8 worm cellular contexts compared by ENCODE assay signal in the genomic region with DNA sequence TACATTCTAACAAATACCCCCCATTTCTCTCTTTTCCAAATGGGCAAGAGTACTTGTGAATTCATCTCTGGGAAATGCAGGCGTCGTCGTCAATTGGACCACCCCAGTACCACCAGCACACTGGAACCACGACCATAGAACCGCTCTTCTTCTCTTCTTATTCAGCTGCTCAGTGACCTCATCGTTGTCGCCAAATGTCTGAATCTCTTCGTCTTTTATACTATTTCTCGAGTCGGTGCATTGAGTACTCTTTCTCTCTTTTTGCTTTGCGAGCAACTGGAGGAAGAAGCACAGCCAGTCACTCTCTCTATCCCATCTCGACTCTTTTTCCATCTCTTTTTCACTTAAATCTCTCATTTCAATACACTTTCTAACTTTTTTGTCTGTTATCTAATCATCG.
TF ChIP-seq lines count a peak whose summit lies in the region.

No protein-coding gene starts in this region.

TF ChIP-seq in whole organism, L1 larva, 84 proteins besides CTCF, POLR2A, EP300 and RAD21 (continues in another document):
- no peak for TF ChIP-seq hpl-2 (GFP tag; optimal IDR thresholded peaks at IDR 0.05; lab: Kevin White, UChicago)
- no peak for TF ChIP-seq efl-3 (GFP tag; optimal IDR thresholded peaks at IDR 0.05; lab: Kevin White, UChicago)
- no peak for TF ChIP-seq C04F5.9 (tag; optimal IDR thresholded peaks at IDR 0.05; lab: Kevin White, UChicago)
- no peak for TF ChIP-seq vab-15 (tag; optimal IDR thresholded peaks at IDR 0.05; lab: Kevin White, UChicago)
- TF ChIP-seq sptf-1 (tag; optimal IDR thresholded peaks at IDR 0.05; lab: Kevin White, UChicago), result no peak
- no peak for TF ChIP-seq fkh-10 (GFP tag; optimal IDR thresholded peaks at IDR 0.05; lab: Kevin White, UChicago)
- TF ChIP-seq nhr-11 (tag; optimal IDR thresholded peaks at IDR 0.05; lab: Kevin White, UChicago), result no peak
- peak in 1 of 3 experiments; percentile 3 for TF ChIP-seq dpl-1 (GFP tag; optimal IDR thresholded peaks at IDR 0.05; lab: Kevin White, UChicago)
- TF ChIP-seq lin-13 (GFP tag; optimal IDR thresholded peaks at IDR 0.05; lab: Kevin White, UChicago), result no peak
- TF ChIP-seq nhr-19 (GFP tag; conservative IDR thresholded peaks at IDR 0.05; lab: Robert Waterston, UW), result peak; percentile 17; the same call in 1 of the 2 replicates
- TF ChIP-seq sup-37 (GFP tag; optimal IDR thresholded peaks at IDR 0.05; lab: Kevin White, UChicago), result no peak

TF ChIP-seq in whole organism, L2 larva, 48 proteins besides CTCF, POLR2A, EP300 and RAD21 (continues in another document):
- TF ChIP-seq sma-9 (GFP tag; optimal IDR thresholded peaks at IDR 0.05; lab: Kevin White, UChicago), result peak; percentile 31
- no peak for TF ChIP-seq sma-9 (tag; optimal IDR thresholded peaks at IDR 0.05; lab: Kevin White, UChicago)
- TF ChIP-seq C34F6.9 (tag; optimal IDR thresholded peaks at IDR 0.05; lab: Kevin White, UChicago), result peak; percentile 57
- no peak for TF ChIP-seq nhr-25 (tag; optimal IDR thresholded peaks at IDR 0.05; lab: Kevin White, UChicago)
- TF ChIP-seq lin-11 (tag; optimal IDR thresholded peaks at IDR 0.05; lab: Kevin White, UChicago), result no peak
- TF ChIP-seq unc-39 (tag; optimal IDR thresholded peaks at IDR 0.05; lab: Kevin White, UChicago), result no peak
- TF ChIP-seq zag-1 (tag; optimal IDR thresholded peaks at IDR 0.05; lab: Kevin White, UChicago), result peak; percentile 74
- TF ChIP-seq nhr-10 (tag; optimal IDR thresholded peaks at IDR 0.05; lab: Kevin White, UChicago), result no peak
- TF ChIP-seq nhr-129 (tag; optimal IDR thresholded peaks at IDR 0.05; lab: Kevin White, UChicago), result peak; percentile 56
- peak; percentile 60 for TF ChIP-seq unc-55 (GFP tag; optimal IDR thresholded peaks at IDR 0.05; lab: Kevin White, UChicago)
- peak; percentile 1 for TF ChIP-seq fos-1 (tag; optimal IDR thresholded peaks at IDR 0.05; lab: Kevin White, UChicago)

TF ChIP-seq in whole organism, L3 larva, 47 proteins besides CTCF, POLR2A, EP300 and RAD21:
- TF ChIP-seq tbx-2 (tag; optimal IDR thresholded peaks at IDR 0.05; lab: Kevin White, UChicago), result no peak
- TF ChIP-seq lin-39 (tag; optimal IDR thresholded peaks at IDR 0.05; lab: Kevin White, UChicago), result peak; percentile 1
- peak; percentile 56 for TF ChIP-seq hmg-11 (tag; optimal IDR thresholded peaks at IDR 0.05; lab: Kevin White, UChicago)
- TF ChIP-seq nfya-1 (tag; optimal IDR thresholded peaks at IDR 0.05; lab: Kevin White, UChicago; ENCODE audit: insufficient read depth), result peak; percentile 51
- peak; percentile 21 for TF ChIP-seq fkh-10 (GFP tag; optimal IDR thresholded peaks at IDR 0.05; lab: Kevin White, UChicago)
- TF ChIP-seq elt-3 (tag; optimal IDR thresholded peaks at IDR 0.05; lab: Kevin White, UChicago), result no peak
- TF ChIP-seq skn-1 (tag; optimal IDR thresholded peaks at IDR 0.05; lab: Kevin White, UChicago), result peak; percentile 22

TF ChIP-seq in whole organism, L4 larva, 104 proteins besides CTCF, POLR2A, EP300 and RAD21 (continues in another document):
- TF ChIP-seq mdt-29 (GFP tag; IDR thresholded peaks at IDR 0.05; lab: Robert Waterston, UW), result no peak
- no peak for TF ChIP-seq ama-1 (optimal IDR thresholded peaks at IDR 0.05; lab: Kevin White, UChicago)
- TF ChIP-seq nhr-25 (tag; optimal IDR thresholded peaks at IDR 0.05; lab: Kevin White, UChicago; ENCODE audit: borderline replicate concordance, insufficient read depth), result no peak
- peak in 1 of 2 experiments; percentile 30 for TF ChIP-seq lsy-2 (tag; optimal IDR thresholded peaks at IDR 0.05; lab: Kevin White, UChicago)
- TF ChIP-seq Y75B8A.6 (GFP tag; IDR thresholded peaks at IDR 0.05; lab: Robert Waterston, UW), result no peak
- no peak for TF ChIP-seq zip-11 (GFP tag; IDR thresholded peaks at IDR 0.05; lab: Robert Waterston, UW)
- no peak for TF ChIP-seq mdl-1 (tag; optimal IDR thresholded peaks at IDR 0.05; lab: Kevin White, UChicago)
- TF ChIP-seq unc-39 (tag; optimal IDR thresholded peaks at IDR 0.05; lab: Kevin White, UChicago), result no peak
- peak; percentile 29 for TF ChIP-seq aha-1 (tag; lab: Kevin White, UChicago)
- no peak for TF ChIP-seq nhr-48 (tag; optimal IDR thresholded peaks at IDR 0.05; lab: Kevin White, UChicago)
- TF ChIP-seq hlh-11 (tag; optimal IDR thresholded peaks at IDR 0.05; lab: Kevin White, UChicago), result peak; percentile 50
- no peak for TF ChIP-seq lin-13 (GFP tag; optimal IDR thresholded peaks at IDR 0.05; lab: Kevin White, UChicago)

TF ChIP-seq in whole organism, early embryonic, 17 proteins besides CTCF, POLR2A, EP300 and RAD21:
- TF ChIP-seq F13C5.2 (tag; optimal IDR thresholded peaks at IDR 0.05; lab: Kevin White, UChicago), result peak; percentile 18
- TF ChIP-seq hmbx-1 (tag; optimal IDR thresholded peaks at IDR 0.05; lab: Kevin White, UChicago), result no peak
TF ChIP-seq in whole organism, early embryonic: peak in this region for 1.

TF ChIP-seq in whole organism, late embryonic, 69 proteins besides CTCF, POLR2A, EP300 and RAD21 (continues in another document):
- TF ChIP-seq ceh-18 (tag; optimal IDR thresholded peaks at IDR 0.05; lab: Kevin White, UChicago) (peak; percentile 46), gmeb-2 (tag; optimal IDR thresholded peaks at IDR 0.05; lab: Kevin White, UChicago) (no peak), tbx-2 (tag; optimal IDR thresholded peaks at IDR 0.05; lab: Kevin White, UChicago) (peak; percentile 11), pqm-1 (tag; optimal IDR thresholded peaks at IDR 0.05; lab: Kevin White, UChicago) (no peak), pax-1 (tag; optimal IDR thresholded peaks at IDR 0.05; lab: Kevin White, UChicago) (no peak), ceh-34 (tag; optimal IDR thresholded peaks at IDR 0.05; lab: Kevin White, UChicago) (no peak), pha-4 (tag; optimal IDR thresholded peaks at IDR 0.05; lab: Kevin White, UChicago) (no peak), nfya-1 (tag; optimal IDR thresholded peaks at IDR 0.05; lab: Kevin White, UChicago) (peak; percentile 33), hlh-15 (tag; optimal IDR thresholded peaks at IDR 0.05; lab: Kevin White, UChicago) (no peak), ref-2 (tag; optimal IDR thresholded peaks at IDR 0.05; lab: Kevin White, UChicago) (no peak), tbx-7 (tag; optimal IDR thresholded peaks at IDR 0.05; lab: Kevin White, UChicago) (no peak), K02D7.2 (tag; optimal IDR thresholded peaks at IDR 0.05; lab: Kevin White, UChicago) (no peak), nhr-11 (tag; optimal IDR thresholded peaks at IDR 0.05; lab: Kevin White, UChicago) (no peak), hlh-6 (tag; optimal IDR thresholded peaks at IDR 0.05; lab: Kevin White, UChicago) (no peak), ahr-1 (tag; optimal IDR thresholded peaks at IDR 0.05; lab: Kevin White, UChicago) (no peak), ceh-14 (tag; optimal IDR thresholded peaks at IDR 0.05; lab: Kevin White, UChicago) (peak; percentile 2), ceh-31 (tag; optimal IDR thresholded peaks at IDR 0.05; lab: Kevin White, UChicago) (peak; percentile 26)

TF ChIP-seq in whole organism, mixed stage, embryonic, 35 proteins besides CTCF, POLR2A, EP300 and RAD21:
- TF ChIP-seq snpc-4 (tag; optimal IDR thresholded peaks at IDR 0.05; lab: Kevin White, UChicago) (no peak), hlh-1 (tag; optimal IDR thresholded peaks at IDR 0.05; lab: Kevin White, UChicago) (peak; percentile 18), ces-1 (GFP tag; optimal IDR thresholded peaks at IDR 0.05; lab: Kevin White, UChicago) (peak; percentile 44), ztf-11 (tag; optimal IDR thresholded peaks at IDR 0.05; lab: Kevin White, UChicago) (no peak), unc-120 (tag; optimal IDR thresholded peaks at IDR 0.05; lab: Kevin White, UChicago; ENCODE audit: poor library complexity, severe bottlenecking) (peak; percentile 42), lin-32 (GFP tag; optimal IDR thresholded peaks at IDR 0.05; lab: Kevin White, UChicago) (no peak), mab-5 (tag; optimal IDR thresholded peaks at IDR 0.05; lab: Kevin White, UChicago) (no peak), elt-3 (tag; optimal IDR thresholded peaks at IDR 0.05; lab: Kevin White, UChicago) (no peak), lin-13 (tag; optimal IDR thresholded peaks at IDR 0.05; lab: Kevin White, UChicago) (no peak), ceh-39 (tag; optimal IDR thresholded peaks at IDR 0.05; lab: Kevin White, UChicago) (no peak), ceh-83 (GFP tag; optimal IDR thresholded peaks at IDR 0.05; lab: Kevin White, UChicago) (no peak)
TF ChIP-seq in whole organism, mixed stage, embryonic: peak in this region for 3.

TF ChIP-seq in whole organism, young adult, 124 proteins besides CTCF, POLR2A, EP300 and RAD21:
- TF ChIP-seq dpff-1 (tag; optimal IDR thresholded peaks at IDR 0.05; lab: Kevin White, UChicago), result no peak
- peak; percentile 50; the same call in 1 of the 2 replicates for TF ChIP-seq hmg-1.2 (GFP tag; IDR thresholded peaks at IDR 0.05; lab: Robert Waterston, UW)
- TF ChIP-seq Y67H2A.10 (GFP tag; conservative IDR thresholded peaks at IDR 0.05; lab: Robert Waterston, UW), result no peak
- peak; percentile 7 for TF ChIP-seq ceh-27 (GFP tag; optimal IDR thresholded peaks at IDR 0.05; lab: Kevin White, UChicago)
